Worm (Caenorhabditis elegans): Measurements from ENCODE around the gene ddb-1.

ce11 chrIV:12160421-12160820, 39.5 kb upstream of the ddb-1 start:
- TF ChIP-seq pqm-1 (tag; optimal IDR thresholded peaks at IDR 0.05): no peak
- no peak for TF ChIP-seq tbx-2 (tag; optimal IDR thresholded peaks at IDR 0.05)
- no peak for TF ChIP-seq dmd-4 (tag; optimal IDR thresholded peaks at IDR 0.05; ENCODE audit: borderline replicate concordance)
- no peak for TF ChIP-seq tbx-7 (tag; optimal IDR thresholded peaks at IDR 0.05)
